Fruit fly (Drosophila melanogaster): ENCODE data around the gene CG7352.

CG7352 gene

DNA sequence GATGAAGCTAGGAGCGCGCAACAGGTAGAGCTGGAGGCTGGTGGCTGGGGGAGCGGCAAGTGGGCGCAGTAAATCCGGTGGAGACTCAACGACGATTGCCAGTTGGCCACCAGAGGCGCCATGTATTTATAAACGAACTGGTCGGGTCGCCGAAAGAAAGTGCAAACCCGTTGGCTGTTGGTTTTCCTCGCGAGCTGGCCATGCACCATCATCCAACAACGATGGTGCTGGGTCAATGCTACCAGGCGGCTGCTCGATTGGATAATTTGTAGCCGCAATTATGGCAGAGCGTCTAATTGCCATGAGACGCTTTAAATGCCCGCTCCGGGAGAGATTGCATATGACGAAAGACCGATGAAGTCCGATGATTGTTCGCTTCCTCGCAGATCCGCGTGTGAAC lies 36.7 kb upstream of the CG7352 start, which contains the start of gene CG11693:
TSS of gene CG11693 (minus strand) at position 101 of the 400 bp plus-strand sequence.
- TF ChIP-seq CG6808 (GFP tag; optimal IDR thresholded peaks at IDR 0.05), result no peak
- no peak for TF ChIP-seq CG9139 (GFP tag; optimal IDR thresholded peaks at IDR 0.05)
- no peak for TF ChIP-seq Smox (GFP tag; optimal IDR thresholded peaks at IDR 0.05)
- TF ChIP-seq Ets96B (tag; optimal IDR thresholded peaks at IDR 0.05), result no peak
- no peak for TF ChIP-seq fd59A (GFP tag; optimal IDR thresholded peaks at IDR 0.05)
- TF ChIP-seq CG32006 (GFP tag; optimal IDR thresholded peaks at IDR 0.05), result no peak
- TF ChIP-seq CG7368 (GFP tag; optimal IDR thresholded peaks at IDR 0.05), result no peak

DNA sequence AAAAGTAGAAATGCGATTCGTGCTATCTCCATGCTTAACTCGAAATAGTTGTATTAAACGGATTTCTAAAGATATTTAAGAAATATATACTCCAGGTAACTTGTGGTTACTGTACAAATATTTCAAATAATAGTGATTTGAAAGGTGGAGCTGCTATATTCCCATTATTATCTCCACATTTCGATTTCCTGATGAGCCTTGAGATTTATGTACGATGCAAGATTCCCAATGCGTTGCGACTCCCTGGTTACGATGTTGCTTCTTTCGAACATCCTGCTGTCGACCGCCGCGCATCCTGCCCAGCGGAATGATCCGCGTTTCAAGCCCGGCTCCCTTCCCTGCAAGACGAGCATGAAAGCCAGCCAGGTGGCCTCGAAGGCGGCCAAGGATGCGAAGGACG lies 35.3 kb upstream of the CG7352 start, which contains the start of the genes CG11694 and CG11698:
TSS of gene CG11694 (minus strand) at position 101 of the 400 bp plus-strand sequence.
TSS of gene CG11698 (plus strand) at position 152 of the 400 bp plus-strand sequence.
- TF ChIP-seq OdsH (GFP tag; optimal IDR thresholded peaks at IDR 0.05), result no peak
- TF ChIP-seq CG32006 (GFP tag; optimal IDR thresholded peaks at IDR 0.05), result no peak
- TF ChIP-seq CG11762 (GFP tag; optimal IDR thresholded peaks at IDR 0.05; ENCODE audit: insufficient read depth), result no peak
- TF ChIP-seq CG3919 (GFP tag; optimal IDR thresholded peaks at IDR 0.05), result no peak

DNA sequence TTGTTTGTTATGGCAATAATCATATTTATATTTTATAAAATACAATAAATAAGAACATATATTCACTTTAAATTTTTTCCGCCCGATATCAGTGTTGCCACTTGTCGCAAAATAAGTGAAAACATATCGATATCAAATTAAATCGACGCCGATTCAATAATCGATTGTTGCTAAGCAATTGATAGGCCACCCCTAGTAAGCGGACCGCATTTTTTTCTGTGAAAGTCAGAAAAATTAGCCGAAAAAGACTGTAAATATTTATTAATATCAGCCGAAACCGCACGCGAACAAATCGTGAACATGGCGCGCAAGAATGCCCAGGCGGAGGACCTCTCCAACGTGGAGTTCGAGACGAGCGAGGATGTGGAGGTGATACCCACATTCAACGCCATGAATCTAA lies 34.3 kb upstream of the CG7352 start, which contains the start of gene CG7483:
TSS of gene CG7483 (plus strand) at position 171 of the 400 bp plus-strand sequence.
- no peak for TF ChIP-seq spab (GFP tag; optimal IDR thresholded peaks at IDR 0.05)
- TF ChIP-seq Eip78C (GFP tag), result peak; percentile 52

DNA sequence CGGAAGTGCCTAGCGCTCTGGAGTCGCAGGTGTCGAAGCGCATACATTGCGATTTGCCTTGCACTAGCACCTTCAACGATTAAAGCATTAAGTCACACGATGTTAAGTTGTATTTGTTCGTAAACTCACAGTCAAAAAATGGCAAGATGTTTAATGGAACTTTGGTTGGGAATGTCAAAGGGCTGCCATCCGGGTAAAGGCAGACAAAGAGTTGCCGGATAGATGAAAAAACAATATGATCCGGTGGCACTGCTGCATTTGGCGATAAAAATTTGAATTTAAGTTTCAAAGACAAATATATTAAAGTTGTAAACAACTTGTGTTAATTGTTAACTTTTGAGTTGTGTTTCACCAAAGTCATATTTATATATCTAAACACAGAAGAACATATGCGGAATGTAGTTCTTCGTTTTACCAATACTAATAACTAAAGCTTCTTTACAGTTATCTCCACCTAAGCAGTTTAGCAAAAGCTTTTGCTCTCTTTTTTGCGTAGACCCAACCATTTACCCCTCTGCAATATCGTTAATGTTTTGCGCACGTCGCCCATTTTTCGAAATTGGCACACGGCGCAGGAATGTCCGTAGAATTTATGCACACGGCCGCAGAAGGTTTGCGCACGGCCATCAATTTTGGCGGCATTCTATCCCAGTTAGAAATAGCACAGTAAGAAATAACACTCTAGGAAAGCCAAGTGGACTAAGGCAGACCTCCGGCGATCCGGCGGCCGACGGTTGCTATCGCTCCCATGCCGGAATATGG lies 30.9 kb upstream of the CG7352 start, which contains the start of gene Coq2:
TSS of gene Coq2 (minus strand) at position 200 of the 762 bp plus-strand sequence.
- TF ChIP-seq CG11762 (GFP tag; optimal IDR thresholded peaks at IDR 0.05; ENCODE audit: insufficient read depth) (no peak), Sox14 (GFP tag; optimal IDR thresholded peaks at IDR 0.05) (no peak), Sox15 (GFP tag; optimal IDR thresholded peaks at IDR 0.05) (no peak), CG32006 (GFP tag; optimal IDR thresholded peaks at IDR 0.05) (no peak), CG6163 (GFP tag; IDR thresholded peaks at IDR 0.05) (peak; percentile 30; the same call in 1 of the 3 replicates), spab (GFP tag; optimal IDR thresholded peaks at IDR 0.05) (no peak), fd85E (GFP tag; optimal IDR thresholded peaks at IDR 0.05) (no peak), vri (GFP tag; optimal IDR thresholded peaks at IDR 0.05) (no peak), CG11902 (GFP tag; optimal IDR thresholded peaks at IDR 0.05) (no peak), CG34406 (GFP tag; optimal IDR thresholded peaks at IDR 0.05) (no peak), esn (GFP tag; optimal IDR thresholded peaks at IDR 0.05) (peak; percentile 11), pdm3 (GFP tag; optimal IDR thresholded peaks at IDR 0.05) (no peak), CG1621 (tag; optimal IDR thresholded peaks at IDR 0.05) (no peak)

DNA sequence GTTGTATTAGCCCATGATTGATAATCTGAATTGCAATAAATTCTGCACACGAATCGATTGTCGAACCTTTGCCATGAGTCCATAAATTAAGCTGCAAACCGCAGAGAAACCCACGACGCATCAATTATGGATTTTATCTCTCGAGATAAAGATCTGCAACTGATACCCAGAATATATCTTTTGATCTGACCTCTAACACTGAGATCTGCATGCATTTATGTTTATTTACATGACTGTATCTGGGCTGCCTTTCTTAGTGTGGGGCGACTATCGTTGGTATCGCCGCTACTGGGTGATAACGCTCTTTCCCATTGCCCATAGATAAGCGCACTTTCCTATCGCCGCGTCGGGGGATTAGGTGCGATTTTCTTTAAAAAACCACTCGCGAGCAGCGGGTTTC lies 30.2 kb upstream of the CG7352 start, which contains the start of gene Ctr1B:
TSS of gene Ctr1B (plus strand) at position 398 of the 400 bp plus-strand sequence.
- TF ChIP-seq eg (GFP tag; IDR thresholded peaks at IDR 0.05) (0 out of 3 replicates have a peak, but pooled peaks have one; percentile 39), CG6792 (GFP tag; optimal IDR thresholded peaks at IDR 0.05) (no peak), Lpt (GFP tag; optimal IDR thresholded peaks at IDR 0.05) (no peak), acj6 (GFP tag; optimal IDR thresholded peaks at IDR 0.05) (no peak), CG34406 (GFP tag; optimal IDR thresholded peaks at IDR 0.05) (no peak), Met (GFP tag; optimal IDR thresholded peaks at IDR 0.05) (no peak), Blimp-1 (GFP tag; optimal IDR thresholded peaks at IDR 0.05) (no peak), CG16779 (tag; optimal IDR thresholded peaks at IDR 0.05) (no peak), Eip78C (GFP tag) (peak; percentile 53)

All from whole organism, prepupa.